Worm (Caenorhabditis elegans) whole organism, young adult: Measurements from ENCODE around the gene ZK177.12.

Source experiments
- B0019.2 ChIP-seq: fragments of 200-800 bp; sonication (Bioruptor generic); conservative IDR thresholded peaks from 2 replicates; pipeline ENCODE4 v1.3.6; 2022; ENCODE audit warnings: missing genetic modification reagents, missing genetic modification characterization, missing compliant biosample characterization
- B0035.1 ChIP-seq: sonication (generic microtip); optimal IDR thresholded peaks from 2 replicates; lab custom pipeline; 2016; ENCODE audit warnings: missing genetic modification characterization, mild to moderate bottlenecking, missing compliant biosample characterization, missing genotype, missing genetic modification reagents
- D2030.7 ChIP-seq: fragments of 200-800 bp; sonication (Bioruptor generic); IDR thresholded peaks from 2 replicates; pipeline ENCODE4 v1.3.6; 2022; ENCODE audit warnings: missing genetic modification reagents, missing genetic modification characterization, missing compliant biosample characterization
- F10E7.11 ChIP-seq: sonication (generic microtip); optimal IDR thresholded peaks from 2 replicates; lab custom pipeline; 2017; ENCODE audit warnings: mild to moderate bottlenecking, missing genetic modification characterization, moderate library complexity, missing compliant biosample characterization
- F33H1.4 ChIP-seq: fragments of 200-800 bp; sonication (Bioruptor generic); IDR thresholded peaks from 2 replicates; pipeline ENCODE4 v1.3.6; 2022; ENCODE audit warnings: missing genetic modification reagents, missing genetic modification characterization, missing compliant biosample characterization
- K11D2.4 ChIP-seq: fragments of 200-800 bp; sonication (Bioruptor generic); IDR thresholded peaks from 2 replicates; pipeline ENCODE4 v1.3.6; 2022; ENCODE audit warnings: missing genetic modification reagents, missing genetic modification characterization, missing compliant biosample characterization
- T07F8.4 ChIP-seq: sonication (generic microtip); optimal IDR thresholded peaks from 2 replicates; lab custom pipeline; 2016; ENCODE audit warnings: mild to moderate bottlenecking, missing genetic modification characterization, moderate library complexity, missing compliant biosample characterization
- T26A5.8 ChIP-seq: sonication (generic microtip); optimal IDR thresholded peaks from 2 replicates; lab custom pipeline; 2016; ENCODE audit warnings: missing genetic modification characterization, missing compliant biosample characterization
- atf-7 ChIP-seq: sonication (generic microtip); optimal IDR thresholded peaks from 2 replicates; lab custom pipeline; 2017; ENCODE audit warnings: mild to moderate bottlenecking, missing genetic modification characterization, missing compliant biosample characterization
- athp-1 ChIP-seq: sonication (generic microtip); optimal IDR thresholded peaks from 2 replicates; lab custom pipeline; 2017; ENCODE audit warnings: mild to moderate bottlenecking, missing genetic modification characterization, missing compliant biosample characterization
- ceh-40 ChIP-seq: fragments of 200-800 bp; sonication (Bioruptor generic); IDR thresholded peaks from 2 replicates; pipeline ENCODE4 v1.3.6; 2022; ENCODE audit warnings: missing genetic modification characterization, missing compliant biosample characterization
- ceh-79 ChIP-seq: sonication (generic microtip); optimal IDR thresholded peaks from 2 replicates; lab custom pipeline; 2017; ENCODE audit warnings: mild to moderate bottlenecking, missing genetic modification characterization, missing compliant biosample characterization
- ceh-91 ChIP-seq: fragments of 200-800 bp; sonication (Bioruptor generic); IDR thresholded peaks from 2 replicates; pipeline ENCODE4 v1.3.6; 2022; ENCODE audit warnings: missing genetic modification reagents, missing genetic modification characterization, missing compliant biosample characterization
- die-1 ChIP-seq: sonication (generic microtip); optimal IDR thresholded peaks from 2 replicates; lab custom pipeline; 2016; ENCODE audit warnings: missing genotype, mild to moderate bottlenecking, missing genetic modification characterization, missing compliant biosample characterization
- ets-4 ChIP-seq: fragments of 200-800 bp; sonication (Bioruptor generic); optimal IDR thresholded peaks from 2 replicates; lab custom pipeline; 2018; ENCODE audit warnings: mild to moderate bottlenecking, missing genetic modification characterization, missing compliant biosample characterization
- hlh-12 ChIP-seq: sonication (generic microtip); optimal IDR thresholded peaks from 2 replicates; lab custom pipeline; 2016; ENCODE audit warnings: missing genetic modification characterization, missing compliant biosample characterization
- hlh-26 ChIP-seq: fragments of 200-800 bp; sonication (Bioruptor generic); conservative IDR thresholded peaks from 2 replicates; pipeline ENCODE4 v1.3.6; 2022; ENCODE audit warnings: missing genetic modification reagents, missing genetic modification characterization, missing compliant biosample characterization
- hmg-20 ChIP-seq: fragments of 200-800 bp; sonication (Bioruptor generic); IDR thresholded peaks from 2 replicates; pipeline ENCODE4 v1.3.6; 2022; ENCODE audit warnings: missing genetic modification reagents, missing genetic modification characterization, missing compliant biosample characterization
- hrde-1 ChIP-seq: sonication (generic microtip); optimal IDR thresholded peaks from 2 replicates; lab custom pipeline; 2016; ENCODE audit warnings: missing genetic modification characterization, mild to moderate bottlenecking, missing compliant biosample characterization, moderate library complexity, missing genotype, missing genetic modification reagents, borderline replicate concordance
- let-607 ChIP-seq, 2 experiments: fragments of 200-800 bp in 1 of 2; sonication (Bioruptor generic) in 1 of 2; sonication (generic microtip) in 1 of 2; optimal IDR thresholded peaks; 2 replicates each; lab custom pipeline; 2016 to 2018; ENCODE audit warnings: mild to moderate bottlenecking in 2 of 2, missing compliant biosample characterization in 2 of 2, missing genetic modification characterization in 2 of 2, moderate library complexity in 2 of 2, missing genotype in 1 of 2
- lin-26 ChIP-seq: fragments of 200-800 bp; sonication (Bioruptor generic); IDR thresholded peaks from 2 replicates; pipeline ENCODE4 v1.3.6; 2022; ENCODE audit warnings: missing genetic modification reagents, missing genetic modification characterization, missing compliant biosample characterization
- lin-35 ChIP-seq, 3 experiments: fragments of 150-350 bp in 2 of 3; sonication (generic microtip) in 1 of 3; optimal IDR thresholded peaks; 2 replicates each; lab custom pipeline; 2014 to 2018; ENCODE audit warnings: missing biosample characterization in 3 of 3, missing genetic modification characterization in 3 of 3, missing genetic modification reagents in 3 of 3
- lin-54 ChIP-seq: fragments of 200-800 bp; sonication (Bioruptor generic); optimal IDR thresholded peaks from 2 replicates; lab custom pipeline; 2018; ENCODE audit warnings: mild to moderate bottlenecking, missing genetic modification characterization, missing compliant biosample characterization
- mel-28 ChIP-seq: sonication (generic microtip); optimal IDR thresholded peaks from 2 replicates; lab custom pipeline; 2016; ENCODE audit warnings: borderline replicate concordance, mild to moderate bottlenecking, missing genetic modification characterization, missing compliant biosample characterization
- mes-4 ChIP-seq: sonication (generic microtip); optimal IDR thresholded peaks from 2 replicates; lab custom pipeline; 2016; ENCODE audit warnings: missing genotype, missing genetic modification characterization, missing compliant biosample characterization
- nhr-120 ChIP-seq: fragments of 200-800 bp; sonication (Bioruptor generic); IDR thresholded peaks from 2 replicates; pipeline ENCODE4 v1.3.6; 2022; ENCODE audit warnings: missing genetic modification characterization, missing compliant biosample characterization
- nhr-80 ChIP-seq: sonication (generic microtip); optimal IDR thresholded peaks from 2 replicates; lab custom pipeline; 2016; ENCODE audit warnings: missing genetic modification characterization, missing compliant biosample characterization
- pha-4 ChIP-seq: fragments of 150-350 bp; sonication (generic microtip); optimal IDR thresholded peaks from 2 replicates; lab custom pipeline; 2014; ENCODE audit warnings: missing biosample characterization, missing genetic modification reagents, missing genetic modification characterization
- rec-8 ChIP-seq, 2 experiments: sonication (generic microtip); optimal IDR thresholded peaks; 2 replicates each; lab custom pipeline; 2016; ENCODE audit warnings: mild to moderate bottlenecking in 2 of 2, missing genetic modification characterization in 2 of 2, missing genetic modification reagents in 2 of 2, missing genotype in 2 of 2, missing biosample characterization in 1 of 2, missing compliant biosample characterization in 1 of 2, moderate library complexity in 1 of 2
- somi-1 ChIP-seq: fragments of 200-800 bp; sonication (Bioruptor generic); optimal IDR thresholded peaks from 2 replicates; lab custom pipeline; 2018; ENCODE audit warnings: mild to moderate bottlenecking, missing genetic modification characterization, missing compliant biosample characterization
- tbx-9 ChIP-seq: sonication (generic microtip); optimal IDR thresholded peaks from 2 replicates; lab custom pipeline; 2016; ENCODE audit warnings: borderline replicate concordance, missing genetic modification characterization, inconsistent platforms, missing compliant biosample characterization
- tlf-1 ChIP-seq: fragments of 200-800 bp; sonication (Bioruptor generic); optimal IDR thresholded peaks from 2 replicates; lab custom pipeline; 2018; ENCODE audit warnings: mild to moderate bottlenecking, missing genetic modification characterization, missing compliant biosample characterization
- unc-62 ChIP-seq: fragments of 150-350 bp; optimal IDR thresholded peaks from 2 replicates; lab custom pipeline; 2014; ENCODE audit warnings: missing biosample characterization, missing genetic modification reagents, missing genetic modification characterization
- xnd-1 ChIP-seq: sonication (generic microtip); optimal IDR thresholded peaks from 2 replicates; lab custom pipeline; 2016; ENCODE audit warnings: missing genotype, missing genetic modification reagents, missing genetic modification characterization, missing compliant biosample characterization
- zim-3 ChIP-seq: sonication (generic microtip); optimal IDR thresholded peaks from 2 replicates; lab custom pipeline; 2017; ENCODE audit warnings: mild to moderate bottlenecking, missing genetic modification characterization, moderate library complexity, missing compliant biosample characterization
- ztf-22 ChIP-seq: fragments of 200-800 bp; sonication (Bioruptor generic); optimal IDR thresholded peaks from 2 replicates; lab custom pipeline; 2018; ENCODE audit warnings: mild to moderate bottlenecking, missing genetic modification characterization, moderate library complexity, missing compliant biosample characterization
- ztf-28 ChIP-seq: fragments of 200-800 bp; sonication (Bioruptor generic); IDR thresholded peaks from 2 replicates; pipeline ENCODE4 v1.3.6; 2022; ENCODE audit warnings: missing genetic modification reagents, missing genetic modification characterization, missing compliant biosample characterization
- ztf-6 ChIP-seq: fragments of 200-800 bp; sonication (Bioruptor generic); IDR thresholded peaks from 2 replicates; pipeline ENCODE4 v1.3.6; 2022; ENCODE audit warnings: missing genetic modification reagents, missing genetic modification characterization, missing compliant biosample characterization

Gene ZK177.12

DNA sequence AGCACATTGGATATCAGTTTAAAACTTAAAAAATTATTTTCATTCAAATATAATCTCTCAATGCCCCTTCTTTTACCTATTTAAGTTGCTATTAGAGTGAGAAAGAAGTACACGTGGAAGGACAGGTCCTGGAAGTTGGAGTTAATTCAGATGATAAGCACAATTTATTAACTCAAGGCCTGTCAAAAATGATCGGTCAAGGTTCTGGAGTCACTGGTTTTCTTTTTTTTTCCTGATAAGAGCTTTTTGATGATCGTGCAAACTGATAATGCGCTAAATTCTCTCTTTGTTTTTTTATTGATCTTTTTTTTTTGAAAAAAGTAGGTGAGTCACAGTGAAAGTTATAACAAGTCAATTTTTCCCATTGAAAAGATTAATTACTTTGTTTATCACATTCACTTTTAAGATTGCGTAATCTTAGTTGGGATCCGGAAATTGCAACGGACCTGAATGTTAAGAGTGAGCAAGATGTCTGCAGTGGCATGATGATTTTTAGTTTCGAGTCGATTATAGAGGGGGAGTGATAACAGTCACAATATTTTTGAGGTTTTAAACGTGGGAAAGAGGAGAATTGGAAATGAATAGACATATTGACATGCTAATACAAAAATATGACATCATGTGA, 8.9 kb upstream of the ZK177.12 start:
- TF ChIP-seq nhr-80 (peak; percentile 90), pha-4 (tag; lab: Kevin White, UChicago) (no peak), ceh-91 (GFP tag; lab: Robert Waterston, UW) (no peak), ztf-6 (no peak), let-607 (tag; optimal IDR thresholded peaks at IDR 0.05; lab: Kevin White, UChicago) (peak; percentile 88 to 93), atf-7 (tag; lab: Kevin White, UChicago) (peak; percentile 78), hrde-1 (no peak), lin-54 (GFP tag; lab: Kevin White, UChicago) (no peak), xnd-1 (tag; lab: Kevin White, UChicago) (no peak), lin-35 (GFP tag; optimal IDR thresholded peaks at IDR 0.05; lab: Kevin White, UChicago) (no peak), D2030.7 (GFP tag; lab: Robert Waterston, UW) (no peak), unc-62 (GFP tag; lab: Kevin White, UChicago) (peak; percentile 34)

DNA sequence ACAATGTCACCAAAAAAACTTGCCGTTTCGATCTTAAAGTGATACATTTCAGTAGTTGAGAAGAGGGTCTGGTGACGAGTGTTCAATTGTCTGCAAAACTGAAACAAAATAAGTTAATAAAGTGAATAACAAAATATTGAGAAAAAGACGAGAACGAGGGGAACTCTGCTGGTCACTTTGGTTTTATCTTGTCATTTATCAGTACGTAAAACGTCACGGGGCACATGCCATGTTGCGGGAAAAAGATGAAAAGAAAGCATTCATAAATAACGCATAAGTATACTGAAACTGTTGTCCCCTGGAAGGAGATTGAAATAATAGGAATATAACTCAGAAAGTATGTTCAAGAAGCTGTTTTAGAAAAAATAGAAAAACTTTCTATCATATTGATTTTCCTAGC, 6.7 kb upstream of the ZK177.12 start, which contains the start of gene sahd-1:
Gene sahd-1, minus strand, starts transcription at position 100 of the 400 bp plus-strand sequence.
- TF ChIP-seq nhr-80 = peak; percentile 24
- no peak for TF ChIP-seq F33H1.4
- TF ChIP-seq hmg-20 (GFP tag; lab: Robert Waterston, UW) = no peak
- no peak for TF ChIP-seq pha-4 (tag; lab: Kevin White, UChicago)
- TF ChIP-seq ztf-22 = no peak
- TF ChIP-seq zim-3 (tag; lab: Kevin White, UChicago) = no peak

DNA sequence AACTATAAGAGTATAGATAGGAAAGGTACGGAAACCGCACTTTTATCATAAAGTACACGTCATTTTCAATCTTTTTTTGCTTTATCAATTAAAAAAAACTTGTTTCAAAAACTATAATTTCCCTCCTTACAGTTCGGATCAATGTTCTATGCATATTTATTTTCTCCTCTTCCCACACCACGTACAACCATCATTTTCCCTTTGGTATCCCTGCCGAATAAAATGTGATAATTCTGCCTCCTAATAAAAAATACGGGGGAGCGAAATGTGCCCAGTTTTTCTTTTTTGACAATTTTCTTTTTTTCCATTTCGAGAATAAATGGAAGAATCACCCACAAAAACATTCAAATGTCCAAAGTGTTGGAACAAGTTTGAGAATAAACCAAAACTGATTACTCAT, 6.0 kb upstream of the ZK177.12 start, which contains the start of gene ZK177.3:
Gene ZK177.3, plus strand, starts transcription at position 301 of the 400 bp plus-strand sequence.
- TF ChIP-seq ceh-79 (tag; lab: Kevin White, UChicago) = no peak
- TF ChIP-seq die-1 (tag; lab: Kevin White, UChicago) = no peak
- TF ChIP-seq xnd-1 (tag; lab: Kevin White, UChicago) = no peak
- TF ChIP-seq K11D2.4 (GFP tag; lab: Robert Waterston, UW) = no peak
- no peak for TF ChIP-seq mes-4 (tag; lab: Kevin White, UChicago)
- no peak for TF ChIP-seq lin-26 (GFP tag; lab: Robert Waterston, UW)
- TF ChIP-seq athp-1 (tag; lab: Kevin White, UChicago) = no peak
- no peak for TF ChIP-seq somi-1 (GFP tag; lab: Kevin White, UChicago)
- TF ChIP-seq hlh-26 (GFP tag; lab: Robert Waterston, UW) = no peak
- TF ChIP-seq ceh-40 = no peak
- TF ChIP-seq mel-28 (tag; lab: Kevin White, UChicago) = no peak

DNA sequence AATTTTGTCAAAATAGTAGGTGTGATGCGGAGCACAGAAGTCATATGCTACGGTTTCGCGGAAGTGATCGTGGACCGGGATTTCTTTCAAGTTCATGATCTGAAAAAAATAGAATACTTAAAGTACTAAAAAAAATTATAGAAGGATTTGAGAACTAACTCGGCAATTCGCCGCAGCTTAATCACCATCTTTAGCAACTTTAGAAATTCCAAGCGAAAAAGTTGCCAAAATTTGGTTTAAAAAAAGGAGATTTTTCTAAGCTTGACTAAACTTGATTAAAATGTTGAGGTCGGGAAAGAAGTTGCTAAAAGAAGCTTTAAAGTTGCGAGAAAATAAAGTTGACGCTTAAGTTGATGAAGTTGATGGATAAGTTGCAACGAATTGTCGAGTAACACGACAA, 3.9 kb upstream of the ZK177.12 start, which contains the start of gene ZK177.9:
Gene ZK177.9, minus strand, starts transcription at position 101 of the 400 bp plus-strand sequence.
- TF ChIP-seq T26A5.8 = no peak
- no peak for TF ChIP-seq F10E7.11 (tag; lab: Kevin White, UChicago)
- TF ChIP-seq nhr-120 (GFP tag; lab: Robert Waterston, UW) = no peak
- no peak for TF ChIP-seq tbx-9 (tag; lab: Kevin White, UChicago)
- TF ChIP-seq, all 124 proteins: peak for 0

DNA sequence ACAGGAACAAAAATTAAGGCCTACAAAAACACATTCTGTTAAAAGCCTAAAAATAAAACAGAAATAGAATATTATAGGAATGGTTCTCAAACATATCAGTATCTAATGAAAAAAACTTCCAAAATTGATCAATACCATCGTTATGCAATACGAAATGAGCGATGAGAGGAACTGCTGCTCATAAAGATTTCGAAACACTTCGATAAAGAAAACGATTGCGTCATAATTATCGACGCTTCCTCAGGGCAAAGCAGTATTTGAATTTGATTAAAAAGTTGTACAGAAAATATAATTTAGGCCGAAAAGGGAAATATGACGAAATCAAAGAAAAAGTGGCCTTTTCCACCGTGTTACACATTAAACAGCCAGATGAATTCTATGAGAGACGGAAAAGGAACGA, 3.5 kb upstream of the ZK177.12 start:
- TF ChIP-seq ets-4 (GFP tag; lab: Kevin White, UChicago) (no peak), B0019.2 (GFP tag; lab: Robert Waterston, UW) (no peak), hlh-12 (tag; lab: Kevin White, UChicago) (no peak), hmg-20 (GFP tag; lab: Robert Waterston, UW) (no peak), T26A5.8 (no peak), B0035.1 (tag; lab: Kevin White, UChicago) (no peak), ztf-28 (GFP tag; lab: Robert Waterston, UW) (no peak), let-607 (tag; optimal IDR thresholded peaks at IDR 0.05; lab: Kevin White, UChicago) (no peak), T07F8.4 (tag; lab: Kevin White, UChicago) (no peak), tlf-1 (GFP tag; lab: Kevin White, UChicago) (no peak), die-1 (tag; lab: Kevin White, UChicago) (no peak), rec-8 (tag; optimal IDR thresholded peaks at IDR 0.05; lab: Kevin White, UChicago) (no peak)
